Fruit fly (Drosophila melanogaster): ENCODE results near the gene CG13481.

dm6 chr3L:14362660-14363059, 6.8 kb downstream of the CG13481 start:
- no peak for TF ChIP-seq CG33017 (tag; optimal IDR thresholded peaks at IDR 0.05)
- no peak for TF ChIP-seq Mnt (GFP tag; optimal IDR thresholded peaks at IDR 0.05)
- no peak for TF ChIP-seq CG1620 (GFP tag; optimal IDR thresholded peaks at IDR 0.05)

All from whole organism, adult.